Worm (Caenorhabditis elegans) whole organism, L3 larva: ENCODE results near the gene ced-11.

Experiments used
- nhr-11 ChIP-seq: fragments of 150-350 bp; optimal IDR thresholded peaks from 2 replicates; lab custom pipeline; 2014; ENCODE audit warnings: missing biosample characterization, missing genetic modification characterization
- unc-39 ChIP-seq: sonication (generic microtip); optimal IDR thresholded peaks from 4 replicates; lab custom pipeline; 2017; ENCODE audit warnings: missing biosample characterization, missing genetic modification characterization
- ztf-4 ChIP-seq: fragments of 150-350 bp; optimal IDR thresholded peaks from 2 replicates; lab custom pipeline; 2014; ENCODE audit warnings: missing biosample characterization, missing genetic modification characterization

DNA sequence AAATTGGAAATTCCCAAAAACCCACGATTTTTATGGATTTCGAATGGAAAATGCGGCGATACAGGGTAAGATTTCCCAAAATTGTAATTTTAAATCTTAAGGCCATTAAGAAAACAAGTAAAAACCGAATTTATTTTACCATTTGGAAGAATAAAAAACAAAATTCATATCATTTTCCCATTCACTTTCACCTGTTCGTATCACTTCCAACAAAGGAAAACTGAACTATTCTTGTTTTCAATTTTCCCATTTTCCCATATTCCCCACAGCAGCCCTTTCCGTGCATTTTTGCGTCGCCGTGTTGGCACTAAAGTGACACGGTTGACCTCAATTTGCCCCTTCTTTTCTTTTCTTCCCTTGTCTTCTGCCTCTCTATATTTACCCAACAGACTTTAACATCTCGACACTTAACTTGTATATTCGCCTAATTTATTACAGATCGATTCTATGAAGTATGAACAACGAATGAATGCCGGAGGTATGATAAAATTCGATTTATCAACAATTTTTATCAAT, 6.5 kb downstream of the ced-11 start, which contains the start of gene sec-16A.1:
- TF ChIP-seq ztf-4 (tag; lab: Kevin White, UChicago) (no peak), nhr-11 (tag; lab: Kevin White, UChicago) (no peak), unc-39 (tag; lab: Kevin White, UChicago) (no peak)
